Worm (Caenorhabditis elegans) whole organism, midembryonic: ENCODE results near the gene pqn-22.

ENCODE experiments used
- T22C8.4 ChIP-seq: fragments of 200-800 bp; sonication (Bioruptor generic); IDR thresholded peaks from 2 replicates; pipeline ENCODE4 v1.3.6; 2022; ENCODE audit warnings: missing genetic modification characterization, missing compliant biosample characterization
- cog-1 ChIP-seq: sonication (generic microtip); optimal IDR thresholded peaks from 2 replicates; lab custom pipeline; 2016; ENCODE audit warnings: missing genetic modification characterization, missing compliant biosample characterization
- flt-1 ChIP-seq: fragments of 200-800 bp; sonication (Bioruptor generic); IDR thresholded peaks from 2 replicates; pipeline ENCODE4 v1.3.6; 2022; ENCODE audit warnings: missing genetic modification characterization, missing compliant biosample characterization
- klf-2 ChIP-seq: fragments of 200-800 bp; sonication (Bioruptor generic); conservative IDR thresholded peaks from 2 replicates; pipeline ENCODE4 v1.3.6; 2022; ENCODE audit warnings: missing genetic modification reagents, missing genetic modification characterization, missing compliant biosample characterization
- med-1 ChIP-seq: sonication (generic microtip); optimal IDR thresholded peaks from 2 replicates; lab custom pipeline; 2017; ENCODE audit warnings: missing genetic modification characterization, mild to moderate bottlenecking, missing compliant biosample characterization, antibody characterized with exemption, missing genetic modification reagents; ENCODE audit not compliant: insufficient read depth
- ref-1 ChIP-seq: fragments of 200-800 bp; sonication (Bioruptor generic); conservative IDR thresholded peaks from 2 replicates; pipeline ENCODE4 v1.3.6; 2022; ENCODE audit warnings: missing genetic modification reagents, missing genetic modification characterization, missing compliant biosample characterization
- tab-1 ChIP-seq: fragments of 200-800 bp; sonication (Bioruptor generic); IDR thresholded peaks from 2 replicates; pipeline ENCODE4 v1.3.6; 2022; ENCODE audit warnings: missing genetic modification characterization, missing compliant biosample characterization
- ztf-23 ChIP-seq: fragments of 200-800 bp; sonication (Bioruptor generic); IDR thresholded peaks from 2 replicates; pipeline ENCODE4 v1.3.6; 2022; ENCODE audit warnings: missing genetic modification reagents, missing genetic modification characterization, missing compliant biosample characterization
- ztf-29 ChIP-seq: fragments of 200-800 bp; sonication (Bioruptor generic); IDR thresholded peaks from 2 replicates; pipeline ENCODE4 v1.3.6; 2022; ENCODE audit warnings: missing genetic modification reagents, missing genetic modification characterization, missing compliant biosample characterization

The pqn-22 gene

DNA sequence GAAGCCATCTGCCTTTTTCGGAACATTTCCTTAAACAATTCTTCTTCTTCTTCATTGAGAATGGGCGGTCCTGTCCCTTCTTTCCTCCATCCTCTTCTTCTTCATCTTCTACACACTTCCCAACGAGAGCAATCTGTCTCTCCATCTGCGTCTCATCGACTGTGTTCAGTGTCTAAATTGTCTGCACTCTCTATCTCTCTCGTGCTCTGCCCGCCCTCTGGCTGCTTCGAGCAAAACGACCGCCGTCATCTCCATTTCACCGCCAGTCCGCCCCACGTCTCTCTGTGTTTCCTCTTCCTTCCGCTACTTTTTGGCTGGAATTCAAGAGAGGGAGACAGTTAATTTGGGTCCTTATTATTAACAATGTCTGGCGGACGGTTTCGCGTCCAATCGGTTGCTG, 20.0 kb upstream of the pqn-22 start:
- TF ChIP-seq ref-1 (GFP tag; lab: Robert Waterston, UW) (no peak), cog-1 (no peak), tab-1 (GFP tag; lab: Robert Waterston, UW) (no peak), med-1 (GFP tag; lab: Kevin White, UChicago) (no peak), T22C8.4 (GFP tag; lab: Robert Waterston, UW) (no peak), flt-1 (GFP tag; lab: Robert Waterston, UW) (no peak), ztf-29 (GFP tag; lab: Robert Waterston, UW) (no peak), ztf-23 (no peak), klf-2 (GFP tag; lab: Robert Waterston, UW) (no peak)

DNA sequence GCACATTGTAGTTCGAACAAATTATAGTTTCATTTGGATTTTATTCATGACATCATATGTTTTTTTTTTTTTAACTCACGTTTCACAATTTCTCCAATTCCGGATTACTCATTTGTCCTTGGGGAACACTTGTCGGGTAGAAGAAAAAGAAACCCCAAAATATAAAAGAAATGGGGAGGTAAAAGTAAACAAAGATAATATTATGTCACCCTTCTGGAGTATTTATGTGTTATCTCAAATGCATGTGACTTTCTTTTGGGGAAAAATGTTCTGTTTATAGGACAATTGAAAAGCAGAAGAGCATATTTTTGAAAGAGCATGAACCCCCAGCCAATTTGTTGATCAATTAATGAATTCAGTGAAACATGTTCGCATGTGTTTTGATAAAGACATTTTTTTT, 18.4 kb upstream of the pqn-22 start:
- no peak for TF ChIP-seq ztf-23
- no peak for TF ChIP-seq med-1 (GFP tag; lab: Kevin White, UChicago)
- TF ChIP-seq ref-1 (GFP tag; lab: Robert Waterston, UW), result no peak
- no peak for TF ChIP-seq T22C8.4 (GFP tag; lab: Robert Waterston, UW)
- no peak for TF ChIP-seq cog-1
- TF ChIP-seq flt-1 (GFP tag; lab: Robert Waterston, UW), result no peak
- TF ChIP-seq tab-1 (GFP tag; lab: Robert Waterston, UW), result no peak

DNA sequence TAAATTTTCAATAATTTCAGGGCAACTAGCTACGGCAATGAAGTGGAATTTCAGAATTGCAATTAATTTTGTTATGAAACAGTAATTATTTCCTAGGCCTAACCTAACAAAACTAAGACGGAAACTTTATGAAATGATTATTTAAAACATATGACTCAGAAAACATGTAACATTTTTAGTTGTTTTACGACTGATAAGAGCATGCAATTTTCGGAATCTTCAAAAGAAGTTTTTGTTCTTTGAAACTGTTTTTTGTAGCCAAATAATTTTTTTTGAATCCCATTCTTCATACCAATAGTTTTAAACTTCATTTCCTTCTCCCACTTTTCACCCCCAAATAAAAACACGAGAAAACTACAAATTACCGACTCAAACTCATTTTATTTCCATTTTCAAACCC, 15.6 kb upstream of the pqn-22 start:
- TF ChIP-seq flt-1 (GFP tag; lab: Robert Waterston, UW) (no peak), tab-1 (GFP tag; lab: Robert Waterston, UW) (no peak), ref-1 (GFP tag; lab: Robert Waterston, UW) (no peak), cog-1 (no peak), T22C8.4 (GFP tag; lab: Robert Waterston, UW) (no peak), ztf-29 (GFP tag; lab: Robert Waterston, UW) (no peak), ztf-23 (no peak), med-1 (GFP tag; lab: Kevin White, UChicago) (no peak), klf-2 (GFP tag; lab: Robert Waterston, UW) (no peak)

DNA sequence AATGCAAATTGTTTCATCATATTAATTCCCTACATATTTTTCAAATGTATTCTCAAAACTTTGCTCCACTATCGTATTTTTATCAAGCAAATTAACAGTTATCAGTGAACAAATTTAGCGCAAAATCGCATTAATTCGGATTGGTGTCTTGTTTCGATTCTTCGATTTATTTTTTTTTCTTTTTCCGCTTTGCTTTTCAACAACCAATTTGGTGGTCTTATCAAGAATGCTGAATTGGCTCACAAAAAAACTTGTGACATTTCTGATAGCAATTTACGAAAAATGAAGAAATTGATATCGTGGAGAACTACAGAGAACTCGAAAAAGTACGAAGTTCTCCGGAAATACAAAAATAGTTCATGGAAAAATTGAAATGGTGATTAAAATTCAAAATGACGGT, 15.0 kb upstream of the pqn-22 start:
- TF ChIP-seq ztf-23, result no peak

DNA sequence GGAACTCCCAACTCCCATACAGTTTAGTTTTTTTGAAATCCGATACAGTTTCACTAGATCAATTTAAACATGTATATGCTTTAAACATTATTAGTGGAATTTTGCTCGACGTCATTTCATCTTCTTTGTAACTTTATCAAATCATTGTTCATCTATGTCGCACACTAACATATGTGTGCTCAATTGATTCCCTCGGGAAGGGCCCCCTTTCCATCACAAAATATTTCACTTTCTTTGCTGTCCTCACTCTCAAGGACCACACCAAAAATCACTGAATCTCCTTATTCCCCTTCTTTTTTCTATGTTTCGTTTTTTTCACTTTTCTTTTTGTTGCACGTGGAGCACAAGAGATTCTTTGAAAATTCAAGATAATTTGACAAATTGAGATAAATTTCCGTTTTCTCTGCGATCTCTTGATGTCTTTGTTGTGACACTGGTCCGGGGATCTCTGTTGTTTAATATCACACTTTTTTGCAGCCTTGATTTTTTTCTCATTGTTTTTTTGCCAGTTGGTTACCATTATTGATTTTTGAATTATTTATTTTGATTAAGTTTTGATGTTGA, 13.8 kb upstream of the pqn-22 start:
- TF ChIP-seq T22C8.4 (GFP tag; lab: Robert Waterston, UW) (no peak), tab-1 (GFP tag; lab: Robert Waterston, UW) (no peak), flt-1 (GFP tag; lab: Robert Waterston, UW) (no peak), klf-2 (GFP tag; lab: Robert Waterston, UW) (no peak), cog-1 (no peak), ztf-29 (GFP tag; lab: Robert Waterston, UW) (no peak), ztf-23 (no peak), med-1 (GFP tag; lab: Kevin White, UChicago) (no peak), ref-1 (GFP tag; lab: Robert Waterston, UW) (no peak)

DNA sequence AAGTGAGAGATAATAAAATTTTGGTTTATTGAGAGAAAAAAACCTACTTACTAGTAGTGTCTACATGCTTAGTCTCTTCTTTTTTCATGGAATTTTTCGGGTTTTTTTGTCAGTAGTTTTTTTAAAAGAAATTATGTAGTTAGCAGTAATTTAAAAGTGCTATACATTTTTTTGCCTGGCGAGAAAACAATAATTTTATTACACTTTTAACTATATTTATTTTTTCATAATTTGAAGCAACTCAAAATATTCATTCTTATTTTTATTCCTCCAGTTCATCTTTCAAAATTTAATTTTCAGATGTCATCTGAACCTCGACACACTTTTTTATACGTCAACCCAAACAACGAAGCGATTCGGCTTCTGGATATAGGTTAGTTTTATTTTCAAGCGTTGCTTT, 7.2 kb upstream of the pqn-22 start, which contains the start of gene kcc-2:
Gene kcc-2 (plus strand): TSS at position 301 of the 400 bp plus-strand sequence.
- no peak for TF ChIP-seq med-1 (GFP tag; lab: Kevin White, UChicago)
- TF ChIP-seq tab-1 (GFP tag; lab: Robert Waterston, UW), result no peak
- TF ChIP-seq flt-1 (GFP tag; lab: Robert Waterston, UW), result no peak
- no peak for TF ChIP-seq cog-1
- TF ChIP-seq T22C8.4 (GFP tag; lab: Robert Waterston, UW), result no peak
- no peak for TF ChIP-seq klf-2 (GFP tag; lab: Robert Waterston, UW)
- TF ChIP-seq ztf-23, result no peak
- no peak for TF ChIP-seq ztf-29 (GFP tag; lab: Robert Waterston, UW)
- TF ChIP-seq ref-1 (GFP tag; lab: Robert Waterston, UW), result no peak

DNA sequence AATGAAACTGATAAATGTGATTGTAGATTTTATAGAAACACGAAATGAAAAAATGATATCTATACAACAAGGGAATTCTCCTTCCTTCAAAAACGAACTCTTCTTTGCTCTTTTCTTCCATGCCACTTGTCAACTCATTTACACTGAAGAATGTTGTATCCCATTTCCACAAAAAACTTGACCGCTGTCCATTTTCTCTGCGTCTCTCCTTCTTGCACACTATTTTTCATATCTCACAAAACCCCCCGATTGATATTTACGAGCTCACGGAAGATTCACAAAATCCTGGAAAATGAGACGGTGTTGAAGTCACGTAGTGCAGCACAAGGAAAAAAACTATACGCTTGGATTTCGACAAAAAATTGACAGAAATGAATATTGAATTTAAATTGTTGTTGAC, 1.7 kb upstream of the pqn-22 start:
- TF ChIP-seq tab-1 (GFP tag; lab: Robert Waterston, UW) (no peak), med-1 (GFP tag; lab: Kevin White, UChicago) (no peak), klf-2 (GFP tag; lab: Robert Waterston, UW) (no peak), T22C8.4 (GFP tag; lab: Robert Waterston, UW) (no peak), ref-1 (GFP tag; lab: Robert Waterston, UW) (no peak), ztf-29 (GFP tag; lab: Robert Waterston, UW) (no peak), cog-1 (no peak)

DNA sequence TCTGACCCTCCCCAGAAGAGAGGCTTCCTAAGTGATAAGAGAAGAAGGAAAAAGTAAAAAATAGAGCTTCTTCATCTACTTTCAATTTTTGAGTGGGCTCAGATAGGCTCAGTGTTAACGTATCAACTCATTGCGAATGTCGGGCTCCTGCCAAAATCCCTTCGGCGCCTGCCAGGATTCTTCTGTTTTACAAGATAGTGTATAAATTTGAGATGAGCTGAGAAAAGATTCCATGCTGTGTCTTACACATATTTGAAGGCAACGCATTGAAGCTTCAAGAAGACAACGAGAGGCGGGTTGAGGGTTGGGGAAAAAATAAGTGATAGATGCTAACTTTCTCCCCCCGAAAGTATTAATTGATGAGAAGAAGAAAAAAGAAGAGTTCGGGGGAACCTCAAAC, 1.0 kb downstream of the pqn-22 start:
- TF ChIP-seq klf-2 (GFP tag; lab: Robert Waterston, UW) (no peak), med-1 (GFP tag; lab: Kevin White, UChicago) (no peak), cog-1 (no peak), tab-1 (GFP tag; lab: Robert Waterston, UW) (no peak), ztf-23 (no peak)

DNA sequence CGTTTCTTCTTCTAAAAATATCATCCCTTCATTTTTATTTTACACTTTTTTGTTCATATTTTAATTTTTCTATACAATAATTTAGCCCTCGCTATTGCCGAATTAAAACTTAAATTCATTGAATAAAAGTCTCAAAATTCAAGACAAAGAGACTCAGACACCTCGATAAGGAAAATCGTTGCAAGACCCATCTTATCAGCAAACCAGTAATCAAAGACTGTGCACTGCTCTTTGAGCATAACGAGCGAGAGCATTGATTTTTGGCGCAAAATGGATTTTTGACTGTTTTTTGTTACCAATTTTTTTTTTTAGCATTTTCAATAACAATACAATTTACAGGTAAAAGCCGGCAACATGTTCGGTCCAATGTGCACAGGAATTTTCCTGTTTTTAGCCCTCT, 15.8 kb downstream of the pqn-22 start, which contains the start of gene C46G7.1:
Gene C46G7.1 (plus strand): TSS at position 340 of the 400 bp plus-strand sequence.
- TF ChIP-seq ztf-29 (GFP tag; lab: Robert Waterston, UW) (no peak), T22C8.4 (GFP tag; lab: Robert Waterston, UW) (no peak), cog-1 (no peak), flt-1 (GFP tag; lab: Robert Waterston, UW) (no peak), tab-1 (GFP tag; lab: Robert Waterston, UW) (no peak), ztf-23 (no peak), ref-1 (GFP tag; lab: Robert Waterston, UW) (no peak), med-1 (GFP tag; lab: Kevin White, UChicago) (no peak), klf-2 (GFP tag; lab: Robert Waterston, UW) (no peak)

DNA sequence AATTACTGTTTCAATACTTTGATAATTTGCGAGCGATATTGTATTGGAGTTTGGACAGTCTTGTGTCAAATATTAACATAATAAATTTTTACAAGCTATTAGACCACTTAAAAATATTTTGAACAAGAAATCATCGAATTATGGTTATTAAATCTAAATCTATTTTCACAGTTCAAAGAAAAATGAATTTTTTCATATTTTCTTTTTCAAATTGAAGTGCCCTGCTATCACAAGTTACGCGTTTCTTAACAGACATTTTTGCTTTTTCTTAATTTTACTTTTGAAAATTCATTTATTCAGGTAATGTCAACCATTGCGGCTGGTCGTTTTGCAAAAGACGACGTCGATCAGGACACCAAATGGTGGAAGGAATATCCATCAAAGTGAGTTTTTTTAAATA, 18.5 kb downstream of the pqn-22 start, which contains the start of gene C46G7.2:
Gene C46G7.2 (plus strand): TSS at position 301 of the 400 bp plus-strand sequence.
- TF ChIP-seq ztf-23 (no peak), ref-1 (GFP tag; lab: Robert Waterston, UW) (no peak), klf-2 (GFP tag; lab: Robert Waterston, UW) (no peak), tab-1 (GFP tag; lab: Robert Waterston, UW) (no peak), cog-1 (no peak), T22C8.4 (GFP tag; lab: Robert Waterston, UW) (no peak), flt-1 (GFP tag; lab: Robert Waterston, UW) (no peak), med-1 (GFP tag; lab: Kevin White, UChicago) (no peak), ztf-29 (GFP tag; lab: Robert Waterston, UW) (no peak)
